Fruit fly (Drosophila melanogaster): ENCODE measurements around the gene Rnb.

Rnb gene

DNA sequence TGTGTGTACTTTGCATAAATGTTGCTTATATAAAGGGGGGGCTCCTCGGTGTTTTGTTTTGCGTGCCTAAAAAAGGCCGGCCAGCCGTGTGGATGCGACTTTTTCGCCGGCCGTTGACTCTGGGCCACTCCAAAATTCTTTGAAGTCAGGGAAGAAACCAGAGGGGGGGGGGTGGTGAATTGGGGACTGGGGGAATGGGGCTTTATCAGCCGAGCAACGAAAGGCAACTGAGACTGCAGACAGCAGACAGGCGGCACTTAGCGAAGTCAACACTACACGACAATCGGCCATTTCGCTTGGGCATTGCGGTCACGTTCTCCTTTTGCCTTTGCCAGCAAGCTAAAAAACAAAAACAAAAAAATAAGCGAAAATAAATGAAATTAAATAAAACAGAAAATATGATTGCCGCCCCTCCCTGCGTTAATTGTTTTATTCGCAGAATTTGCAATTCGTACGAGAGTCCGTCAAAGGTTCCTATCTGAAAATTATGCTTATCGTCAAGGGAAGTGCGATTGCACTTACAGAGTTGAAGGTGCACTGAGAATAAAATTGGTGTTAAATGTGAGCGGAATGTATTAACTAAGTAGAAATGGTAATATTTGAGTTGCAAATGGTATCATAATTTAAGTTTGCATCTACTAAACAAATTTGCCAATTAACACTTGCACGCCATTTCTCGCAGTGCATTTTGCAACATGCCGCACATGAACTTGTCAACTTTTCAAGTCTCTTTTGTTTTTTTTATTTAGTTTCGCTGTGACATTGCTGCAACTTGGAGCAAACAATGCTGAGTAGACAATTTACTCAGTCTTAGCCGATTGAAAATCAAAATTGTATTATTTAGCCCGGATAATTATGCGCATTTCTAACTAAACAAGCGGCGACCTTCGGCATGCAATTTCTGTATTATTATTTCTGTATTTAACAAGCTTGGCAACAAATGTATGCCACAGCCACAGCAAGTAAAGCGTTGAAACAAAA, 12.8 kb downstream of the Rnb start:
- no peak for TF ChIP-seq psq (optimal IDR thresholded peaks at IDR 0.05)
- TF ChIP-seq usp (GFP tag; optimal IDR thresholded peaks at IDR 0.05): no peak
- no peak for TF ChIP-seq Dll (optimal IDR thresholded peaks at IDR 0.05)
- TF ChIP-seq CG8478 (optimal IDR thresholded peaks at IDR 0.05): no peak
- no peak for TF ChIP-seq EcR (GFP tag; optimal IDR thresholded peaks at IDR 0.05)
- TF ChIP-seq pan (optimal IDR thresholded peaks at IDR 0.05): no peak

DNA sequence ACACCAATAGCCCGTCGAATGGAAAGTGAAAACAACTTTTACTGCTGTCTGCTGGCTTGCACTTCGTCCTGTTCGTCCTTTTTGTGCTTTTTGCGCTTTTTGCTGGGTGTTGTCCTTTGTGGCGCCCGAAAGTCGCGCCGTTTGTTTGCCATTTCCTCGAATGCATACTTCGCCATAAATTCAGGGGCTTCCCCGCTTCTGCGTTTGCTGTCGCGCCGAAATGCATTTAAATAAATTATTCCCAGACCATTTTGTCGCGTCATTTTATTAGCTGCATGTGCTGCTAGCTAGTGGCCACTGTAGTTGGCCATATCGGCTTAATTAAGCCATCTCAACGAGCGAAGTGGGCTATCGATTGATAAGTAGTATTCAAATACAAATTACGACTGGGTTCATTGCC, 13.9 kb downstream of the Rnb start:
- TF ChIP-seq psq (optimal IDR thresholded peaks at IDR 0.05): no peak
- TF ChIP-seq EcR (GFP tag; optimal IDR thresholded peaks at IDR 0.05): no peak
- no peak for TF ChIP-seq pan (optimal IDR thresholded peaks at IDR 0.05)
- TF ChIP-seq CG8478 (optimal IDR thresholded peaks at IDR 0.05): no peak
- no peak for TF ChIP-seq Dll (optimal IDR thresholded peaks at IDR 0.05)
- TF ChIP-seq usp (GFP tag; optimal IDR thresholded peaks at IDR 0.05): no peak

DNA sequence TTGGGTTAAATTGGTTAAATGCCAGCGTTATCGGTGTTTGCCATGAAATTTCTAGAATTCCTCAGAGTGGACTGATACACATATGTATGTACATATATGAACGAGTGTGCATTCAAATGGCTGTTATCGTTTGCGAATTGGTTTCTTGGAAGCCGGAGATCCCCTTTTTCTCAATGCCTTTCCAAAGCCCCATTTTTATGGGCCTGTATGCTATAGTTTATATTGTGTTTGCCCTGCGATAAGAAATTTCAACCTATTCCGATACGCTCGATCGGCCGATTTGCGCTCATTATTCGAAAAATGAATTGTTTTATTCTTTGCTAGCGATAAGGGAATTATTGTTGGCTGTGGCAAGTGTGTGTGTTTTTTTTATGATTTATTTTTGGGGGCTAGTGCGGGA, 15.9 kb downstream of the Rnb start:
- TF ChIP-seq Dll (optimal IDR thresholded peaks at IDR 0.05): no peak
- no peak for TF ChIP-seq EcR (GFP tag; optimal IDR thresholded peaks at IDR 0.05)
- no peak for TF ChIP-seq psq (optimal IDR thresholded peaks at IDR 0.05)
- no peak for TF ChIP-seq usp (GFP tag; optimal IDR thresholded peaks at IDR 0.05)
- no peak for TF ChIP-seq CG8478 (optimal IDR thresholded peaks at IDR 0.05)
- no peak for TF ChIP-seq pan (optimal IDR thresholded peaks at IDR 0.05)

DNA sequence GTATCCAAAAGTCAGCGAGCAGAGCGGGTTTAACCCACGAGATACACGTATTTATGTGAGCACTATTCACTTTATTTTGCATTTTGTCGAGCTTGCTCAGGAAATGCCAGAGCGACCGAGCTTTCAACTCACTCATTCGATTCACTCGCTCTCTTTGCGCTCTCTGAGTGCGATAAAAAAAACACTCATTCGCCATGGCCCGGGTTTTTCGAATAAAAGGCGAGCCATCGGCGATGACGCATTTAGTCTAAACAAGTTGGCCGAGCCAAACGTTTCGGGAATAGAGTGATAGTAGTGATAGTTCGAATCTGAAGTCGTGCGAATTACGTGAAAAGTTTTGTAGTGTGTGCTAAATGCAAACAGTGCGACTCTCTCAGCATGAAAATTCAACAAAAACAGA, 16.8 kb downstream of the Rnb start:
- TF ChIP-seq Dll (optimal IDR thresholded peaks at IDR 0.05) (peak; percentile 75), CG8478 (optimal IDR thresholded peaks at IDR 0.05) (no peak)

DNA sequence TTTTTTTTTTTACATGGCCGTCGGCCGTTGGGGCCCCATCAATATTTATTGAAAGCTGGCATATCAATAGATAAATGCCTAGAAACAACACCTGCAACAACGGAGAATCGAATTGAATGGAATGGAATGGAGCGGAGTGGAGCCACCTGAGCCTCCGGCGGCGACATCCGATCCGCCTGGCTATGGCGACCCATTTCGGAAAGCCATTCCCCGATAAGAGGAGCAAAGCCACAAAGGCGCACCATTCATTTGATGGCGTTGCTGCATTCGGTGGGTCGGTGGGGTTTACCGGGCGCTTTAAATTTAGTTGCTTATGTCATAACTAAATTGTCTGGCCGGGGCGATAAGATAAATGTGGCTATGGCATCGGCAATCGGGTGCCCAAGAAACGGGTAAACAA, 17.3 kb downstream of the Rnb start:
- TF ChIP-seq pan (optimal IDR thresholded peaks at IDR 0.05) (no peak), usp (GFP tag; optimal IDR thresholded peaks at IDR 0.05) (no peak), EcR (GFP tag; optimal IDR thresholded peaks at IDR 0.05) (no peak), Dll (optimal IDR thresholded peaks at IDR 0.05) (no peak), psq (optimal IDR thresholded peaks at IDR 0.05) (no peak), CG8478 (optimal IDR thresholded peaks at IDR 0.05) (no peak)

DNA sequence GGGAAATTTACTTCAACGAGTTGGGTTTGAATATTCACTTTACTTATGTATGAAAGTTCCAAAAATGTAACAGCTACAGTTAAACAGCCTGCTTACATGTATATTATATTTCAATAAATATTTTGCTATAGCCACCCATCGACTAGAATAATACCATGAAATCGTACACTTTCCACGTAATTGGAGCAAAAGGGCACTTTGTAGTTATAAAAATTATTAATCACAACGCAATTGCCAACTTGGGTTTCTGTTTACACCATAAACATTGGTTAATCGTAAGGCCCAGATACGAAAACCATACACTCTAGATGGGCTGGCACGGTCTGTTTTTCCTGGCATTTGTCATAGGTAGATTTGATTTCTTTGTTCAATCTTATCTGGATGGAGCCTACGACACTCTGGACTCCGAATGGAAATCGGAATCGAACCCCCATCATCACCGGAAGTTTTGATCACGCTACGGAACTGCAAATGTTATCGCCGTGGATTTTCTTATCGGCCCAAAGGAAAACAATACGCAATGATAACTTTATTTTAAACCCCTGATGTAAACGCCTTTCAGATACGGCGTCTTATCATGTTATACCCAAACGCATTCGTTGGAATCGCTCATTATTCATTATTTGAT, 18.6 kb downstream of the Rnb start, which contains the start of gene fig:
fig (minus strand) TSS at position 51 of the 628 bp plus-strand sequence.
- TF ChIP-seq psq (optimal IDR thresholded peaks at IDR 0.05) (no peak), pan (optimal IDR thresholded peaks at IDR 0.05) (no peak), EcR (GFP tag; optimal IDR thresholded peaks at IDR 0.05) (no peak), usp (GFP tag; optimal IDR thresholded peaks at IDR 0.05) (no peak), CG8478 (optimal IDR thresholded peaks at IDR 0.05) (no peak), Dll (optimal IDR thresholded peaks at IDR 0.05) (no peak)

DNA sequence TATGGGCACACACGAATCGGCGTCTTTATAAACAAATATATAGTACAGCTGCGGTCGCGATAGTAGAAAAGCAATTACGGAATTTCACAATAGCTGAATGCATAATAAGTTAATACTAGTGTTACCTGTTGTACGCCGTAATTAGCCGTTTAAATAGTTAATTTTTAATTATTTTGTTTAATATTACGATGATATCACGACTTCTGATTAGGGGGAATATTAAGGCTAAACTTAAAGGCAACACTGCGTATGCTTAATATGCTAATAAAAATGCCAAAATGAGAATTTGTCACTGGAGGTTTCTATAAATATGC, 20.2 kb downstream of the Rnb start:
- TF ChIP-seq usp (GFP tag; optimal IDR thresholded peaks at IDR 0.05): no peak
- no peak for TF ChIP-seq Dll (optimal IDR thresholded peaks at IDR 0.05)
- TF ChIP-seq pan (optimal IDR thresholded peaks at IDR 0.05): no peak
- TF ChIP-seq EcR (GFP tag; optimal IDR thresholded peaks at IDR 0.05): no peak
- no peak for TF ChIP-seq psq (optimal IDR thresholded peaks at IDR 0.05)
- no peak for TF ChIP-seq CG8478 (optimal IDR thresholded peaks at IDR 0.05)

DNA sequence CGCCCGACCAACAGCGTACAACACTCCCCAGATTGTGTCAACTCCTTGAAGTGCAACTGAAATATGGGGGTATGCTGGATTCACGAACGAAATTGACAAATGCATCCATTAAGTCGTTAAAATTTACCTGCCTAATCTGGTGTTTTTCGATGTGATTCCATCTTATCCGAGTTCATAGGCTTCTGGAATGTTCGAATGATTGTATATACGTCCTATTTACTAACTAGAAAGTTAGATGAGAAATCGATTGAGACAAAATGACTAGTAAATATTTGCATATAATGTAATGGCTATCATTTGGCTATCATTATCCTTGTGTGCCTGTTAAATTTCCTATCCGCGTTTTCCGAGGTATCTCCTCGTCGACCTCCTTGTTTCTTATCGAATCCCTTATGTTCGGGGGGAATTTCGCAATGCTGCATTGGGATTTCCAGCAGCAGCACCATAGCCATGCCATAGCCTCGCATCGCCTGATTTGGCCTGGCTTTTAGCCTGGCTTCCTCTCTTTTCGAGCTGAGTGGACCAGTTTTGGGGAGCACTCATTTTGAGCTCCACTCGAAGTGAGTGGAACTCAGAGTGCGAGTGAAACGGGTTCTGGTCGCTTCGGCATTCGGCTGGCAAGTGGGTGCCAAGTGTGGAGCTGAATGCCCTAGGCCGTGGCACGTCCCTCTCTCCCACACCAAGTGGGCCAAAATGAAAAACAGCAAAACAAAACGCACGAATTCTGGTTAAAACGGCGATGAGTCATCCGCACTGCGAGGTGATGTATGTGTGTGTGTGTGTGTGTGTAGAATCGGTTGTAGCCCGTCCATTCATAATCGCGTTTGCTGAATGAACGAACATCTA, 20.8 kb downstream of the Rnb start:
- no peak for TF ChIP-seq Dll (optimal IDR thresholded peaks at IDR 0.05)
- peak in 1 of 2 experiments; percentile 0 for TF ChIP-seq EcR (GFP tag; optimal IDR thresholded peaks at IDR 0.05)
- TF ChIP-seq pan (optimal IDR thresholded peaks at IDR 0.05): peak; percentile 93

DNA sequence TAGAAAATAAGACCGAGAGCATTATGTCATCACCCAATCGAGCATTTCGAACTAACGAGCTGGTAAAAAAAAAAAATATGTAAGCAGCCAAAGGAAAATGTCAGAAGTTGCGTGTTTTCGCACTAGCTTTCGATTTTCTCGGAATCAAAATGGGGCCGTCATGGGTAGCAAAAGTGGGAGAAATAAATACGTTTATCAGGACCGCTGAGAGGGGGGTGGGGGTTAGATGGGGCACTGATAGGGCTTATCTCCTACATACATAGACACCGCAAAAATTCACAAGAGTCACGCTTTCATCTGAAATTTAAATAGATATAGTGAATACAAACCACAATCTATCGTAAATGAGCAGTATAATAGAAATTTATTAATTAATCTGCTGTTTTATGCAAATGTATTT, 21.9 kb downstream of the Rnb start:
- no peak for TF ChIP-seq CG8478 (optimal IDR thresholded peaks at IDR 0.05)
- TF ChIP-seq EcR (GFP tag; optimal IDR thresholded peaks at IDR 0.05): no peak
- TF ChIP-seq Dll (optimal IDR thresholded peaks at IDR 0.05): no peak
- TF ChIP-seq usp (GFP tag; optimal IDR thresholded peaks at IDR 0.05): no peak
- TF ChIP-seq pan (optimal IDR thresholded peaks at IDR 0.05): no peak
- TF ChIP-seq psq (optimal IDR thresholded peaks at IDR 0.05): no peak

DNA sequence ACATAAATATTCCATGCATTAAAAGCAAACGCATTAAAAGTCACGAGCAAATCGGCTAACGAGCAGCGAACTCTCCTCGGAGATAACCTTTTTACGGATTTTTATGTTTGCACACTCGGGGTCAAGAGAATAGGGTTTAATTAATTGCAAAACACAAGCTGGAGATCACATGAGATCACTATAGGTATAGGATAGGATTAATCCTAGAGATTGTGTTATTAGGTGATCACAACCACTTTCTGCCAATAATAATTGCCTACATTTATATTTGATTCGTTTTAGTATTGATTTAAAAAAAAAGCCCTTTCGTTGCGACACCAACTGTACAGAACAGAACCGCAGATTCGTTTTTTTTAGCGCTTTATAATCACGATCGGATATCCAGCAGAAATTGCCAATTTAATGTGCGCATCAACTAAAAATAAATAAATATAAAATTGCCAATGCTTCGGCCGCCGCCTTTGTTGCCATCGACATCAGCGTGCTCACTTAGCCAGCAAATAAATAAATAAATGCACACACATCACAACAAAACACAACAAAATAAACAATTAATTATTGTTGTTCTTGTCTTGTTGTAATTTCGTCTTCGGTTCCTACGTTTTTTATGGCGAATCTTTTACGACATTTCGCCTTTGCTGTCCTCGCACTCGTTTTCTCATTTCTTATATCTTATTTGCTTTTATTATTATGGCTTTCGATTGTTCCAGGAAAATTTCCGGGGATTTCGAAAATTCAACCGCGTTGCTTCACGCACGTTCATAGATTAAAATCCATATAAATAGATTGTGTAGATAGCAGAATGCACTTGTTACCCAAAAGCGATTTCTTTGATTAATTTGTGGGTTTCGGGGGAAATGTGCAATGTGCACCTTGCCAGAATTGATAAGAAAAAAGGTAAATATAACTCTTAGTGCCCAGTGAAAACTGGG, 23.1 kb downstream of the Rnb start:
- TF ChIP-seq CG8478 (optimal IDR thresholded peaks at IDR 0.05) (no peak), pan (optimal IDR thresholded peaks at IDR 0.05) (no peak), Dll (optimal IDR thresholded peaks at IDR 0.05) (no peak), EcR (GFP tag; optimal IDR thresholded peaks at IDR 0.05) (no peak), psq (optimal IDR thresholded peaks at IDR 0.05) (no peak), usp (GFP tag; optimal IDR thresholded peaks at IDR 0.05) (no peak)

All from whole organism.